Worm (Caenorhabditis elegans): ENCODE data around the gene ZK795.3.

The ZK795.3 gene

DNA sequence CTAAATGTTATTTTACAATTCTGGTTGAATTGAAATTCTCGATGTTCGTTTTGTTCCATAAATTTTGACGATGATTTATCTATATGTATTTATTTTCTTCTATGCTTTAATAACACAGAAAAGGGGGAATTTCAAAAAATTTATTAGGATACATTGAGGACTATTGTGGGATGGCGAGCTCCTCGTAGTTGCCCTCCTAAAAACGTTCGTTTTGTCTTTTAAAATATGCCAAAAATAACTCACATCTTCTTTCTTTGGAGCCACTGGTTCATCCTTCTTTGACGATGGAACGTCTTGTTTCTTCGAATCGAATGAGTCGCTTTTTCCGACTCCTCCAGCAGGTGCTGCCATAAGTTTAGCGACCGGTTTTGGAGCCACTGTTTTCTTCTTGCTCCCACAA is 11.4 kb downstream of the ZK795.3 start:
- no peak for TF ChIP-seq ctbp-1 (GFP tag; IDR thresholded peaks at IDR 0.05)
- TF ChIP-seq dmd-8 (GFP tag; IDR thresholded peaks at IDR 0.05), result peak; percentile 20; the same call in 1 of the 2 replicates
- TF ChIP-seq ztf-11 (tag; optimal IDR thresholded peaks at IDR 0.05), result no peak
- TF ChIP-seq tag-97 (GFP tag; IDR thresholded peaks at IDR 0.05), result no peak
- peak; percentile 6 for TF ChIP-seq Y5F2A.4 (GFP tag; optimal IDR thresholded peaks at IDR 0.05)

DNA sequence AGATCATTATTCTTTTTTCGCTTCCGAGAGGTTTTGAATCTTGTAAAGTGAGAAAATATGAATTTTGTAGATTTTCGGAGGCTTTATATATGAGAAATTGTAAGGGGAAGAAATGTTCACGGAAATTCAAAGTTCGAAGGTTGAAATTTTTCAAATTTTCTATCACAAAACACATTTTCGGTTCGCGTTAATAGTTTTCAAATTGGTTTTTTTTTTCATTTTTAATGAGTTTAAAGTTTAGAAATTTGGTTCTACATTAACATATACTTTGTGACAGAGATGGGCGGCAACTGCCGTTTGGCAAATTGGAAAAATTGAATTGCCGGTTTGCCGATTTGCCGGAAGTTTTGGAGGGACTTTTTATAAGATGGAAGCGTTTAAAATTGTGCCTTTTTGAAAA is 11.9 kb downstream of the ZK795.3 start, which contains the start of gene K08E7.4:
TSS of gene K08E7.4 (minus strand) at position 101 of the 400 bp plus-strand sequence.
- TF ChIP-seq mdt-29 (GFP tag; IDR thresholded peaks at IDR 0.05), result no peak
- no peak for TF ChIP-seq ceh-62 (tag; optimal IDR thresholded peaks at IDR 0.05)
- no peak for TF ChIP-seq mdl-1 (tag; optimal IDR thresholded peaks at IDR 0.05)
- no peak for TF ChIP-seq daf-12 (tag; optimal IDR thresholded peaks at IDR 0.05)
- TF ChIP-seq lin-1 (GFP tag; IDR thresholded peaks at IDR 0.05), result no peak
- no peak for TF ChIP-seq hlh-30 (tag; optimal IDR thresholded peaks at IDR 0.05; ENCODE audit: insufficient read depth)
- no peak for TF ChIP-seq nhr-28 (tag; optimal IDR thresholded peaks at IDR 0.05)
- TF ChIP-seq ceh-82 (tag; optimal IDR thresholded peaks at IDR 0.05), result no peak
- TF ChIP-seq ztf-11 (tag; optimal IDR thresholded peaks at IDR 0.05), result no peak
- no peak for TF ChIP-seq lin-39 (tag; optimal IDR thresholded peaks at IDR 0.05)
- no peak for TF ChIP-seq rbr-2 (tag; optimal IDR thresholded peaks at IDR 0.05)
- no peak for TF ChIP-seq jun-1 (tag; optimal IDR thresholded peaks at IDR 0.05)
- TF ChIP-seq ZK546.5 (tag; optimal IDR thresholded peaks at IDR 0.05), result no peak

DNA sequence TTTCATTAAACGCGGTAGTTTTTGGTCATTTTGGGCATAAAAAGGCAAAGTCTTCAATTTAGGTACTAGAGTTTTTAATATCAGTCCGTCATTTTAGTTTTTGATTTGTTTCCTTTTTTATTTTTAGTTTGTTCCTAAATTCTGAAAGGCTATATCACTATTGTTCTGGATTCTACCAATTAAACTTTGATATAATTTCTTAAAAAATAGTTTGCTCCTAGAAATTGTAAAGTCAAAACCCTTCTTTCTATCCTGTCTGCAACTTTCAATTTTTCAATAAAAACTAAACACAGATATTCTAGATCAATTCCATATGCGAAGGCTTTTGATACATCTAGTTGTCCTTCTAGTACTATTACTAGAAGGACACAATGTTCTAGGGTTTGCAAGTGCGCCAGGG is 13.9 kb downstream of the ZK795.3 start, which contains the start of gene K08E7.5:
TSS of gene K08E7.5 (plus strand) at position 301 of the 400 bp plus-strand sequence.
- TF ChIP-seq aha-1 (tag) (peak; percentile 88), zfp-2 (tag; optimal IDR thresholded peaks at IDR 0.05) (no peak)

DNA sequence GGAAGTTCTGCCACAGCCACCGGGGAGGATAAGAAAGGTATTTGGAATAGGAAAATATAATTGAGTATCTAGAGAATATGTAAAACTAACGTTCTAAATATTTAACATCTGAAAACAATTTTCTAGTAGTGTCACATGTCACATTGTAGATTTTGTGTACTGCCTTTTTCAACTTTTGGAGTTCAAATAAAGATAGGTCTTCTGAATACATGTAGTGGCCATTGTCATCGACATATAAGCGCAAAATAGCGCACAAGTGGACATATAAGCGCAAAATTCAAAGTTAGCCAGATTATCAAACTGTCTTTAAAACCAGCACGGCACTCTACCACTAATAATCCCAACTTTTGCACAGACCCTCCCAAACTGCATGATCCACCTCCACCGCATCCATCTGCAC is 15.1 kb downstream of the ZK795.3 start:
- TF ChIP-seq aha-1 (tag) (peak; percentile 92), egl-27 (tag; optimal IDR thresholded peaks at IDR 0.05) (no peak), spr-1 (tag; optimal IDR thresholded peaks at IDR 0.05) (no peak)

DNA sequence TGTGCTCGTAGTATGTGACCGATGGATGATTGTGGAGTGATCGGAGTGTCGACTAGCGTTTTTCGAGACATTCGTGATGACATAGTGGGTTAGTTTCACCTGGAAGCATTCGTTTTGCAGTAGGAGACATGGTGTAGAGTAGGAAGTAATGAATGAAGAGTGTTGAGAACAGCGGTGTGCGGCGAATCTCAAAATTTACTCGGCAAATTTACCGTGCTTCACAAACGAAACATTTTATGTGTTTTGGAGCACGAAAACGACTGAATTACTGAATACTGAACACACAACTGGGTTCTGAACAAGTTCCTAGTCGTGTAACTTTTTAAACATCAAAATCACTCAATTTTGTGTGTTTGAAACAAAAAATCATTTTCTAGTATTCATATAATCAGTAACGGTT is 21.9 kb downstream of the ZK795.3 start, which contains the start of gene K08E7.6:
TSS of gene K08E7.6 (minus strand) at position 101 of the 400 bp plus-strand sequence.
- peak in 1 of 2 experiments; percentile 37 for TF ChIP-seq unc-62 (GFP tag; optimal IDR thresholded peaks at IDR 0.05 in 1 of 2)
- no peak for TF ChIP-seq unc-62 (tag; optimal IDR thresholded peaks at IDR 0.05)
- TF ChIP-seq madf-9 (GFP tag; conservative IDR thresholded peaks at IDR 0.05), result no peak

DNA sequence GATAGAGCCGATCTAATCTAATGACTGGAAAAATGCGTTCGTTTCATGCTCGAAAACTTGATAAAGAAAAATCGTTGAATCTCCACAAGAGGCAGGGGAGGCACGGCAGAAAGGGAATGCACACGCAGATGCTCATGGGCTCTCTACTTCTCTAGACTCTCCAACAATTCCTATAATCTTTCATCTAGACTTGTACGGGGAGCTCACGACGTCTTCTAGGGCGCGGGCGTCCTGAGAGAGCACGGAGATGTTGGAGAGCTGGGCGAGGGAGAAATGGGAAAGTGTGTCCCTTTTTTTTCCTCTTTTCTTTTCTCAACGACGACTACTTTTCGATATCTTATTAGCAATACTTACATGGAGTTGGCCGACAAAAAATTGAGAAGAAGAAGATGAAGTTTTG is 24.0 kb downstream of the ZK795.3 start:
- TF ChIP-seq R02D3.7 (tag; optimal IDR thresholded peaks at IDR 0.05), result no peak
- 0 out of 2 replicates have a peak, but pooled peaks have one; percentile 14 for TF ChIP-seq hmg-1.1 (GFP tag; IDR thresholded peaks at IDR 0.05)
- peak; percentile 54 for TF ChIP-seq rbr-2 (tag; optimal IDR thresholded peaks at IDR 0.05)
- TF ChIP-seq fkh-10 (GFP tag; optimal IDR thresholded peaks at IDR 0.05), result peak; percentile 46
- no peak for TF ChIP-seq dmd-6 (GFP tag; IDR thresholded peaks at IDR 0.05)
- peak; percentile 88 for TF ChIP-seq aha-1 (tag)
- TF ChIP-seq pha-4 (GFP tag; IDR thresholded peaks at IDR 0.05), result no peak
- no peak for TF ChIP-seq pha-4 (tag; optimal IDR thresholded peaks at IDR 0.05)
- TF ChIP-seq lsy-2 (tag; optimal IDR thresholded peaks at IDR 0.05), result peak in 1 of 2 experiments; percentile 42
- TF ChIP-seq madf-5 (GFP tag; IDR thresholded peaks at IDR 0.05), result no peak

All from whole organism, L4 larva.